Fruit fly (Drosophila melanogaster) whole organism, adult: Measurements from ENCODE around the gene CG14223.

Experiments used
- CG11617 ChIP-seq: fragments of 200-800 bp; sonication (Bioruptor generic); optimal IDR thresholded peaks from 2 replicates; lab custom pipeline; 2017; ENCODE audit warnings: mild to moderate bottlenecking, missing biosample characterization, missing genetic modification reagents, missing genetic modification characterization
- CG12768 ChIP-seq: fragments of 200-800 bp; sonication (Bioruptor generic); optimal IDR thresholded peaks from 2 replicates; lab custom pipeline; 2017; ENCODE audit warnings: missing biosample characterization, missing genetic modification characterization, mild to moderate bottlenecking, moderate library complexity, missing genetic modification reagents
- CG14711 ChIP-seq: fragments of 200-800 bp; sonication (Bioruptor generic); optimal IDR thresholded peaks from 2 replicates; lab custom pipeline; 2018; ENCODE audit warnings: missing biosample characterization, mild to moderate bottlenecking, missing genetic modification characterization, moderate library complexity
- CG1620 ChIP-seq: fragments of 200-800 bp; sonication (Bioruptor generic); optimal IDR thresholded peaks from 2 replicates; lab custom pipeline; 2016; ENCODE audit warnings: missing biosample characterization, missing genetic modification characterization
- CG33017 ChIP-seq: fragments of 200-800 bp; sonication (Bioruptor generic); optimal IDR thresholded peaks from 2 replicates; lab custom pipeline; 2018; ENCODE audit warnings: missing biosample characterization, mild to moderate bottlenecking, missing genetic modification characterization, moderate library complexity
- CG5204 ChIP-seq: fragments of 200-800 bp; sonication (Bioruptor generic); optimal IDR thresholded peaks from 2 replicates; lab custom pipeline; 2016; ENCODE audit warnings: missing biosample characterization, missing genetic modification characterization
- CG7045 ChIP-seq: fragments of 200-800 bp; sonication (Bioruptor generic); optimal IDR thresholded peaks from 2 replicates; lab custom pipeline; 2017; ENCODE audit warnings: missing biosample characterization, mild to moderate bottlenecking, missing genetic modification characterization
- CG7101 ChIP-seq: fragments of 200-800 bp; sonication (Bioruptor generic); optimal IDR thresholded peaks from 2 replicates; lab custom pipeline; 2018; ENCODE audit warnings: missing biosample characterization, mild to moderate bottlenecking, missing genetic modification characterization, moderate library complexity
- Clk ChIP-seq: fragments of 200-800 bp; sonication (Bioruptor generic); optimal IDR thresholded peaks from 2 replicates; lab custom pipeline; 2017; ENCODE audit warnings: missing biosample characterization, missing genetic modification characterization
- Crg-1 ChIP-seq: fragments of 200-800 bp; sonication (Bioruptor generic); optimal IDR thresholded peaks from 2 replicates; lab custom pipeline; 2016; ENCODE audit warnings: missing biosample characterization, missing genetic modification characterization
- Hr96 ChIP-seq: fragments of 200-800 bp; sonication (Bioruptor generic); optimal IDR thresholded peaks from 2 replicates; lab custom pipeline; 2016; ENCODE audit warnings: missing biosample characterization, missing genetic modification characterization
- Mnt ChIP-seq: fragments of 200-800 bp; sonication (Bioruptor generic); optimal IDR thresholded peaks from 2 replicates; lab custom pipeline; 2016; ENCODE audit warnings: missing biosample characterization, mild to moderate bottlenecking, missing genetic modification characterization
- bab1 ChIP-seq: fragments of 200-800 bp; sonication (Bioruptor generic); optimal IDR thresholded peaks from 3 replicates; lab custom pipeline; 2019; ENCODE audit warnings: missing biosample characterization, mild to moderate bottlenecking, missing genetic modification characterization, moderate library complexity
- cic ChIP-seq: fragments of 200-800 bp; sonication (Bioruptor generic); optimal IDR thresholded peaks from 2 replicates; lab custom pipeline; 2017; ENCODE audit warnings: missing biosample characterization, mild to moderate bottlenecking, missing genetic modification characterization, moderate library complexity
- cnc ChIP-seq, 2 experiments: fragments of >200 bp; optimal IDR thresholded peaks; 2 replicates each; lab custom pipeline; 2017
- kay ChIP-seq: fragments of 200-800 bp; sonication (Bioruptor generic); peaks from one replicate; lab custom pipeline; 2016; ENCODE audit warnings: missing biosample characterization, missing genetic modification characterization, borderline replicate concordance
- ovo ChIP-seq: fragments of 200-800 bp; sonication (Bioruptor generic); optimal IDR thresholded peaks from 2 replicates; lab custom pipeline; 2016; ENCODE audit warnings: missing biosample characterization, missing genetic modification characterization
- pad ChIP-seq: fragments of 200-800 bp; sonication (Bioruptor generic); optimal IDR thresholded peaks from 3 replicates; lab custom pipeline; 2017; ENCODE audit warnings: missing biosample characterization, missing genetic modification characterization, mild to moderate bottlenecking, moderate library complexity, missing genetic modification reagents
- tj ChIP-seq: fragments of 200-800 bp; sonication (Bioruptor generic); optimal IDR thresholded peaks from 3 replicates; lab custom pipeline; 2017; ENCODE audit warnings: missing biosample characterization, mild to moderate bottlenecking, missing genetic modification characterization, moderate library complexity
- toe ChIP-seq: fragments of 200-800 bp; sonication (Bioruptor generic); optimal IDR thresholded peaks from 2 replicates; lab custom pipeline; 2016; ENCODE audit warnings: missing biosample characterization, missing genetic modification characterization

The CG14223 gene

DNA sequence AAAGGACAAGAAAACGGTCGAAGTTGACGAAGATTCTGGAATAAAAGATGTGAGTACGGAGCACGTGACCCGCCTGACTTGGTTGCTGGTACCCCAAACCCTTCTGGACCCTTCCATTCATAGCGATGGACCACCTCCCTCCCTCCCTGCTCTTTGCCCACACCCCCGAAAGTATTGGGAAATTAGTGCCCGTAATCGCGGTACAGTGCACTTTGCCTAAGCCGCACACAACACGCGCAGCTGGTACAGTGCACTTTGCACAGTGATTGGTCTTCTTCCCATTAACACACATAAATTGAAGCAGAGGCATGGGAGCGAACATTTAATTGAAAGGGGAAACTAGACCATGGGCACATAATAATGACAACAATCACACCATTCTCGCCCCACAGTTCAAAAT lies 20.3 kb upstream of the CG14223 start:
- TF ChIP-seq CG12768 (GFP tag; lab: Kevin White, UChicago) (peak; percentile 19), toe (no peak)

DNA sequence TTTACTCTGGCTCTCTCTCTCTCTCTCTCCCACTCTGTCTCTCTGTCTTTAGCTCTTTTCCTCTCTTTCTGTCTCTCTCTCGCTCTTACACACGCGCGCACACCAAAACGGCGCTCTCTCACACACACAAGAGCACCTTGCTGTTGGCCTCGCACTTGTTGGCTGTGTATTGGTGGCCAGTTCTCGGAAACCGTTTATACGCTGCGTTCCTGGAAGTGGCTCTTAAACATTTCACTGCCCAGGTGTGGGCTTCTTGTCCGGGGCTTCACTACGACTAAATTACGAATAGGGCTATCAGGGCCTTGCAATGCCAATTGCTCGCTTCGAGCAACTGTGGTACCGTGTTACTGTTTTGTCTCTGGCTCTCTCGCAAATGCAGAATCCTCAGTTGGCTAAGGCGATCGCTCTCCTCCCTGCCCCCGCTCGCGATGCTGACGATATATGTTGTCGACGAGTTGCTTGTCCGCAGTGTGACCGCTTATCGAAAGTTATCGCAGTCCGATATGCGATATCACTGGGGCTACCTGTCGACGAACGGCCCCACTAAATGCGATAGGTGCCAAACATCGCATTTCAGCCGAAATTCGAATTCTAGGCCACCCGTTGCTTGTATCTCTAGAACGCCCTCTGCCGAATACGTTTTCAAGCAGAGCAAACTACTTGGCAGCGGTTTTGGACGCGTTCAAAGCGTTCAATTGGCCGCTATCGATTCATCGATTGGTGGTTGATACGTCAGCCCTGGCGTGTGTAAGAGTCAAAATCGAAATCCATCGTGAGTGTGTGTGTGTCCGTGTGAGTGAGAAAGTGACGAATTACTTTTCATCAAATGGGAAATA lies 19.5 kb upstream of the CG14223 start, which contains the start of the genes dome and Ubqn:
Gene dome (minus strand): TSS at position 479 of the 836 bp plus-strand sequence.
Gene Ubqn (plus strand): TSS at position 769 of the 836 bp plus-strand sequence.
- TF ChIP-seq cnc (optimal IDR thresholded peaks at IDR 0.05; lab: Kevin White, UChicago) (no peak), ovo (GFP tag; lab: Kevin White, UChicago) (peak; percentile 31), CG14711 (tag; lab: Kevin White, UChicago) (peak; percentile 5), Crg-1 (GFP tag; lab: Kevin White, UChicago) (peak; percentile 28), CG33017 (tag; lab: Kevin White, UChicago) (no peak), cic (peak; percentile 62), CG5204 (GFP tag; lab: Kevin White, UChicago) (no peak), toe (peak; percentile 29), CG11617 (GFP tag; lab: Kevin White, UChicago) (peak; percentile 33), tj (peak; percentile 71), CG1620 (GFP tag; lab: Kevin White, UChicago) (no peak), Clk (no peak), Mnt (GFP tag; lab: Kevin White, UChicago) (peak; percentile 63), pad (GFP tag; lab: Kevin White, UChicago) (peak; percentile 50), Hr96 (GFP tag; lab: Kevin White, UChicago) (peak; percentile 49), CG12768 (GFP tag; lab: Kevin White, UChicago) (peak; percentile 56), CG7045 (GFP tag; lab: Kevin White, UChicago) (no peak), bab1 (GFP tag; lab: Kevin White, UChicago) (peak; percentile 55), CG7101 (tag; lab: Kevin White, UChicago) (peak; percentile 14)

- no peak for TF ChIP-seq CG33017 (tag; lab: Kevin White, UChicago)
- TF ChIP-seq CG14711 (tag; lab: Kevin White, UChicago) = no peak
- no peak for TF ChIP-seq CG12768 (GFP tag; lab: Kevin White, UChicago)
- TF ChIP-seq toe = no peak
- TF ChIP-seq tj = no peak
- TF ChIP-seq CG7045 (GFP tag; lab: Kevin White, UChicago) = no peak
- no peak for TF ChIP-seq CG1620 (GFP tag; lab: Kevin White, UChicago)
- no peak for TF ChIP-seq CG5204 (GFP tag; lab: Kevin White, UChicago)
- no peak for TF ChIP-seq cnc (optimal IDR thresholded peaks at IDR 0.05; lab: Kevin White, UChicago)
- no peak for TF ChIP-seq pad (GFP tag; lab: Kevin White, UChicago)
- no peak for TF ChIP-seq kay (GFP tag; lab: Kevin White, UChicago)
- TF ChIP-seq Clk = no peak
- no peak for TF ChIP-seq CG11617 (GFP tag; lab: Kevin White, UChicago)
- TF ChIP-seq CG7101 (tag; lab: Kevin White, UChicago) = no peak
- TF ChIP-seq bab1 (GFP tag; lab: Kevin White, UChicago) = no peak
Observed at dm6 chrX:19679207-19679606, 15.4 kb upstream of the CG14223 start.

dm6 chrX:19675662-19676061 lies 11.9 kb upstream of the CG14223 start, which contains the start of gene et:
Gene et (minus strand): TSS chrX:19675891.
- TF ChIP-seq CG5204 (GFP tag; lab: Kevin White, UChicago) = no peak
- TF ChIP-seq CG12768 (GFP tag; lab: Kevin White, UChicago) = no peak
- TF ChIP-seq CG11617 (GFP tag; lab: Kevin White, UChicago) = no peak
- TF ChIP-seq Crg-1 (GFP tag; lab: Kevin White, UChicago) = no peak
- TF ChIP-seq CG7101 (tag; lab: Kevin White, UChicago) = no peak
- no peak for TF ChIP-seq cic
- TF ChIP-seq CG7045 (GFP tag; lab: Kevin White, UChicago) = no peak
- TF ChIP-seq CG1620 (GFP tag; lab: Kevin White, UChicago) = no peak
- TF ChIP-seq tj = no peak
- no peak for TF ChIP-seq ovo (GFP tag; lab: Kevin White, UChicago)
- no peak for TF ChIP-seq CG33017 (tag; lab: Kevin White, UChicago)
- TF ChIP-seq bab1 (GFP tag; lab: Kevin White, UChicago) = no peak
- TF ChIP-seq kay (GFP tag; lab: Kevin White, UChicago) = no peak
- no peak for TF ChIP-seq Clk
- TF ChIP-seq Mnt (GFP tag; lab: Kevin White, UChicago) = no peak
- TF ChIP-seq pad (GFP tag; lab: Kevin White, UChicago) = no peak
- no peak for TF ChIP-seq Hr96 (GFP tag; lab: Kevin White, UChicago)

DNA sequence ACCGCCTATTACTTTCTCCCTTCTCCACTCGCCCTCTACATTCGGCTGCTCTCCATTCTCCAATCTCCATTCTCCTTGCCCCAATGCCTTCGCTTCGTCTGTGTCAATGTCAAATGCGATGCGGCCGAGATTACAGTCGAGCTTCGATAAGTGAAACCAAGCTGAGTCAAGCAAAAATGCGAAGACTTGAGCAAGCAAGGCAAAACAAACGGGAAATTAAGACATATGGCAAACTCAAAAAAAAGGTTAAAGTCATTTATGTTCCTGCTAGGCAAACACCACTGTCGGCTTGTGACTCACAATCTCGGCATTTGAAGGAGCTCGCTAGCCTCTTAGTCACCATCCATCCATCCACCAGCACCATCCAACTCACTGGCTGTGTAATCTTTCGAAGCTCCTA lies 4.6 kb upstream of the CG14223 start:
- peak; percentile 88 for TF ChIP-seq CG14711 (tag; lab: Kevin White, UChicago)
- TF ChIP-seq tj = peak; percentile 81
- TF ChIP-seq pad (GFP tag; lab: Kevin White, UChicago) = peak; percentile 83
- no peak for TF ChIP-seq cnc (optimal IDR thresholded peaks at IDR 0.05; lab: Kevin White, UChicago)
- peak; percentile 94 for TF ChIP-seq CG11617 (GFP tag; lab: Kevin White, UChicago)
- peak; percentile 93 for TF ChIP-seq Crg-1 (GFP tag; lab: Kevin White, UChicago)
- TF ChIP-seq Clk = peak; percentile 84
- TF ChIP-seq CG7101 (tag; lab: Kevin White, UChicago) = peak; percentile 98
- TF ChIP-seq Mnt (GFP tag; lab: Kevin White, UChicago) = peak; percentile 94
- peak; percentile 99 for TF ChIP-seq kay (GFP tag; lab: Kevin White, UChicago)
- TF ChIP-seq ovo (GFP tag; lab: Kevin White, UChicago) = peak; percentile 91
- peak; percentile 93 for TF ChIP-seq CG33017 (tag; lab: Kevin White, UChicago)
- TF ChIP-seq toe = peak; percentile 91
- TF ChIP-seq CG7045 (GFP tag; lab: Kevin White, UChicago) = peak; percentile 91
- TF ChIP-seq bab1 (GFP tag; lab: Kevin White, UChicago) = peak; percentile 90
- peak; percentile 98 for TF ChIP-seq Hr96 (GFP tag; lab: Kevin White, UChicago)
- TF ChIP-seq CG5204 (GFP tag; lab: Kevin White, UChicago) = peak; percentile 95
- peak; percentile 96 for TF ChIP-seq CG12768 (GFP tag; lab: Kevin White, UChicago)
- peak; percentile 44 for TF ChIP-seq cic
- peak; percentile 96 for TF ChIP-seq CG1620 (GFP tag; lab: Kevin White, UChicago)
